Fruit fly (Drosophila melanogaster) whole organism, embryonic: ENCODE results near the gene hob.

Experiments used
- Atf-2 ChIP-seq: fragments of 200-800 bp; sonication (Bioruptor generic); optimal IDR thresholded peaks from 2 replicates; lab custom pipeline; 2016; ENCODE audit warnings: missing biosample characterization, missing genetic modification characterization
- B-H2 ChIP-seq: fragments of 200-800 bp; sonication (Bioruptor generic); optimal IDR thresholded peaks from 2 replicates; lab custom pipeline; 2018; ENCODE audit warnings: missing biosample characterization, mild to moderate bottlenecking, missing genetic modification characterization
- CG12219 ChIP-seq: fragments of 200-800 bp; sonication (Bioruptor generic); optimal IDR thresholded peaks from 3 replicates; lab custom pipeline; 2018; ENCODE audit warnings: missing biosample characterization, mild to moderate bottlenecking, missing genetic modification characterization
- CG12659 ChIP-seq: fragments of 200-800 bp; sonication (Bioruptor generic); optimal IDR thresholded peaks from 3 replicates; lab custom pipeline; 2017; ENCODE audit warnings: mild to moderate bottlenecking, missing biosample characterization, missing genetic modification reagents, missing genetic modification characterization
- CG13624 ChIP-seq: fragments of 200-800 bp; sonication (Bioruptor generic); optimal IDR thresholded peaks from 2 replicates; lab custom pipeline; 2016; ENCODE audit warnings: missing biosample characterization, missing genetic modification characterization
- CG14014 ChIP-seq: fragments of 200-800 bp; sonication (Bioruptor generic); IDR thresholded peaks from 2 replicates; pipeline ENCODE4 v1.3.6; 2022; ENCODE audit warnings: missing biosample characterization, missing genetic modification characterization
- CG15269 ChIP-seq: fragments of 200-800 bp; sonication (Bioruptor generic); optimal IDR thresholded peaks from 2 replicates; lab custom pipeline; 2018; ENCODE audit warnings: missing biosample characterization, mild to moderate bottlenecking, missing genetic modification characterization, moderate library complexity
- CG1647 ChIP-seq: fragments of 200-800 bp; sonication (Bioruptor generic); optimal IDR thresholded peaks from 3 replicates; lab custom pipeline; 2016; ENCODE audit warnings: missing biosample characterization, missing genetic modification characterization
- CG16813 ChIP-seq: fragments of 200-800 bp; sonication (Bioruptor generic); IDR thresholded peaks from 3 replicates; pipeline ENCODE4 v1.3.6; 2022; ENCODE audit warnings: missing biosample characterization, missing genetic modification characterization; ENCODE audit not compliant: partially characterized antibody
- CG2199 ChIP-seq: fragments of 200-800 bp; sonication (Bioruptor generic); IDR thresholded peaks from 3 replicates; pipeline ENCODE4 v1.3.6; 2022; ENCODE audit warnings: missing biosample characterization, missing genetic modification characterization
- CG2712 ChIP-seq: fragments of 200-800 bp; optimal IDR thresholded peaks from 3 replicates; lab custom pipeline; 2019; ENCODE audit warnings: missing biosample characterization, mild to moderate bottlenecking, missing genetic modification characterization, moderate library complexity
- CG33213 ChIP-seq: fragments of 200-800 bp; sonication (Bioruptor generic); optimal IDR thresholded peaks from 3 replicates; lab custom pipeline; 2016; ENCODE audit warnings: missing biosample characterization, missing genetic modification characterization
- CG34376 ChIP-seq: fragments of 200-800 bp; sonication (Bioruptor generic); optimal IDR thresholded peaks from 2 replicates; lab custom pipeline; 2018; ENCODE audit warnings: missing biosample characterization, mild to moderate bottlenecking, missing genetic modification characterization
- CG3995 ChIP-seq: fragments of 200-800 bp; sonication (Bioruptor generic); optimal IDR thresholded peaks from 3 replicates; lab custom pipeline; 2016; ENCODE audit warnings: missing biosample characterization, missing genetic modification characterization
- CG5180 ChIP-seq: fragments of 200-800 bp; sonication (Bioruptor generic); optimal IDR thresholded peaks from 3 replicates; lab custom pipeline; 2017; ENCODE audit warnings: missing biosample characterization, missing genetic modification characterization, mild to moderate bottlenecking, moderate library complexity, missing genetic modification reagents
- CG8290 ChIP-seq, 3 experiments: fragments of 200-800 bp; sonication (Bioruptor generic); optimal IDR thresholded peaks; 2 replicates each; lab custom pipeline; 2016 to 2019; ENCODE audit warnings: missing biosample characterization in 3 of 3, missing genetic modification characterization in 3 of 3, mild to moderate bottlenecking in 2 of 3, moderate library complexity in 1 of 3
- CG8359 ChIP-seq: fragments of 200-800 bp; sonication (Bioruptor generic); optimal IDR thresholded peaks from 2 replicates; lab custom pipeline; 2017; ENCODE audit warnings: missing biosample characterization, mild to moderate bottlenecking, missing genetic modification characterization, borderline replicate concordance
- CHES-1-like ChIP-seq: fragments of 200-800 bp; sonication (Bioruptor generic); optimal IDR thresholded peaks from 2 replicates; lab custom pipeline; 2016; ENCODE audit warnings: missing biosample characterization, missing genetic modification characterization
- Deaf1 ChIP-seq: fragments of 200-800 bp; optimal IDR thresholded peaks from 3 replicates; lab custom pipeline; 2019; ENCODE audit warnings: missing biosample characterization, mild to moderate bottlenecking, missing genetic modification characterization, moderate library complexity
- Doc3 ChIP-seq: fragments of 200-800 bp; sonication (Bioruptor generic); IDR thresholded peaks from 3 replicates; pipeline ENCODE4 v1.3.6; 2022; ENCODE audit warnings: missing biosample characterization, missing genetic modification characterization; ENCODE audit not compliant: partially characterized antibody
- HmgD ChIP-seq: fragments of 200-800 bp; sonication (Bioruptor generic); optimal IDR thresholded peaks from 3 replicates; lab custom pipeline; 2016; ENCODE audit warnings: missing biosample characterization, missing genetic modification characterization
- Lhr ChIP-seq: fragments of 200-800 bp; sonication (Bioruptor generic); optimal IDR thresholded peaks from 3 replicates; lab custom pipeline; 2017; ENCODE audit warnings: mild to moderate bottlenecking, missing biosample characterization, missing genetic modification reagents, missing genetic modification characterization
- Lpt ChIP-seq: fragments of >200 bp; optimal IDR thresholded peaks from 2 replicates; lab custom pipeline; 2018; ENCODE audit warnings: missing biosample characterization, missing genetic modification characterization
- Myb ChIP-seq: fragments of 200-800 bp; sonication (Bioruptor generic); optimal IDR thresholded peaks from 2 replicates; lab custom pipeline; 2016; ENCODE audit warnings: missing biosample characterization, missing genetic modification characterization
- Oaz ChIP-seq: fragments of 200-800 bp; sonication (Bioruptor generic); IDR thresholded peaks from 2 replicates; pipeline ENCODE4 v1.3.6; 2022; ENCODE audit warnings: missing biosample characterization, missing genetic modification characterization
- Oli ChIP-seq: fragments of 200-800 bp; sonication (Bioruptor generic); optimal IDR thresholded peaks from 2 replicates; lab custom pipeline; 2018; ENCODE audit warnings: missing biosample characterization, mild to moderate bottlenecking, missing genetic modification characterization, moderate library complexity
- Rfx ChIP-seq: fragments of 200-800 bp; sonication (Bioruptor generic); IDR thresholded peaks from 2 replicates; pipeline ENCODE4 v1.3.6; 2022; ENCODE audit warnings: missing biosample characterization, missing genetic modification characterization
- Spps ChIP-seq: fragments of 200-800 bp; sonication (Bioruptor generic); optimal IDR thresholded peaks from 2 replicates; lab custom pipeline; 2018; ENCODE audit warnings: missing biosample characterization, mild to moderate bottlenecking, missing genetic modification characterization
- Sry-β ChIP-seq: fragments of 200-800 bp; sonication (Bioruptor generic); optimal IDR thresholded peaks from 2 replicates; lab custom pipeline; 2018; ENCODE audit warnings: missing biosample characterization, mild to moderate bottlenecking, missing genetic modification characterization, moderate library complexity
- Stat92E ChIP-seq, 3 experiments: fragments of >200 bp in 2 of 3; fragments of 200-800 bp in 1 of 3; sonication (Bioruptor generic) in 1 of 3; optimal IDR thresholded peaks; 2 replicates each; lab custom pipeline; 2017 to 2019; ENCODE audit warnings: missing biosample characterization in 3 of 3, missing genetic modification characterization in 3 of 3, mild to moderate bottlenecking in 1 of 3, moderate library complexity in 1 of 3
- abd-A ChIP-seq: fragments of 200-800 bp; sonication (Bioruptor generic); optimal IDR thresholded peaks from 3 replicates; lab custom pipeline; 2019; ENCODE audit warnings: missing biosample characterization, mild to moderate bottlenecking, missing genetic modification characterization, moderate library complexity
- dimm ChIP-seq: fragments of 200-800 bp; sonication (Bioruptor generic); IDR thresholded peaks from 2 replicates; pipeline ENCODE4 v1.3.6; 2022; ENCODE audit warnings: missing biosample characterization, missing genetic modification characterization
- dpn ChIP-seq, 2 experiments: fragments of 200-800 bp; sonication (Bioruptor generic); optimal IDR thresholded peaks; 3 replicates each; lab custom pipeline; 2016; ENCODE audit warnings: missing biosample characterization in 2 of 2, missing genetic modification characterization in 2 of 2
- gcm ChIP-seq: fragments of 200-800 bp; sonication (Bioruptor generic); optimal IDR thresholded peaks from 2 replicates; lab custom pipeline; 2019; ENCODE audit warnings: missing biosample characterization, mild to moderate bottlenecking, missing genetic modification characterization, moderate library complexity
- gcm2 ChIP-seq: fragments of 200-800 bp; sonication (Bioruptor generic); optimal IDR thresholded peaks from 2 replicates; lab custom pipeline; 2016; ENCODE audit warnings: missing biosample characterization, missing genetic modification characterization
- gt ChIP-seq: fragments of 200-800 bp; sonication (Bioruptor generic); IDR thresholded peaks from 2 replicates; pipeline ENCODE4 v1.3.6; 2022; ENCODE audit warnings: missing biosample characterization, missing genetic modification characterization
- kni ChIP-seq: fragments of 200-800 bp; sonication (Bioruptor generic); optimal IDR thresholded peaks from 3 replicates; lab custom pipeline; 2017; ENCODE audit warnings: mild to moderate bottlenecking, missing biosample characterization, missing genetic modification reagents, missing genetic modification characterization
- lola ChIP-seq, 3 experiments: fragments of >200 bp in 2 of 3; fragments of 200-800 bp in 1 of 3; sonication (Bioruptor generic) in 1 of 3; optimal IDR thresholded peaks; 2 replicates each; lab custom pipeline; 2017 to 2019; ENCODE audit warnings: missing biosample characterization in 3 of 3, missing genetic modification characterization in 3 of 3, mild to moderate bottlenecking in 1 of 3, moderate library complexity in 1 of 3
- odd ChIP-seq: fragments of 200-800 bp; sonication (Bioruptor generic); optimal IDR thresholded peaks from 2 replicates; lab custom pipeline; 2017; ENCODE audit warnings: missing biosample characterization, mild to moderate bottlenecking, missing genetic modification characterization
- p53 ChIP-seq: fragments of 200-800 bp; sonication (Bioruptor generic); optimal IDR thresholded peaks from 2 replicates; lab custom pipeline; 2016; ENCODE audit warnings: missing biosample characterization, missing genetic modification characterization
- pb ChIP-seq: fragments of 200-800 bp; sonication (Bioruptor generic); optimal IDR thresholded peaks from 3 replicates; lab custom pipeline; 2016; ENCODE audit warnings: missing biosample characterization, missing genetic modification characterization
- phol ChIP-seq: fragments of 200-800 bp; sonication (Bioruptor generic); optimal IDR thresholded peaks from 3 replicates; lab custom pipeline; 2018; ENCODE audit warnings: missing biosample characterization, mild to moderate bottlenecking, missing genetic modification characterization, moderate library complexity
- row ChIP-seq: fragments of 200-800 bp; sonication (Bioruptor generic); IDR thresholded peaks from 3 replicates; pipeline ENCODE4 v1.3.6; 2022; ENCODE audit warnings: missing biosample characterization, missing genetic modification characterization
- run ChIP-seq: fragments of 200-800 bp; sonication (Bioruptor generic); optimal IDR thresholded peaks from 3 replicates; lab custom pipeline; 2018; ENCODE audit warnings: missing biosample characterization, mild to moderate bottlenecking, missing genetic modification characterization
- sens ChIP-seq: fragments of 200-800 bp; sonication (Bioruptor generic); peaks from one replicate; lab custom pipeline; 2016; ENCODE audit warnings: missing biosample characterization, missing genetic modification characterization
- sna ChIP-seq: fragments of 200-800 bp; sonication (Bioruptor generic); IDR thresholded peaks from 2 replicates; pipeline ENCODE4 v1.3.6; 2022; ENCODE audit warnings: missing biosample characterization, missing genetic modification characterization; ENCODE audit not compliant: partially characterized antibody
- wek ChIP-seq: fragments of 200-800 bp; sonication (Bioruptor generic); optimal IDR thresholded peaks from 3 replicates; lab custom pipeline; 2018; ENCODE audit warnings: missing biosample characterization, mild to moderate bottlenecking, missing genetic modification characterization, moderate library complexity

hob gene

dm6 chr3L:3224740-3225719 lies 6.3 kb upstream of the hob start, which contains the start of gene Larp4B (continued):
- no peak for TF ChIP-seq CG15269 (tag; lab: Kevin White, UChicago)
- peak; percentile 35 for TF ChIP-seq HmgD (GFP tag; lab: Kevin White, UChicago)
- TF ChIP-seq odd (GFP tag; lab: Kevin White, UChicago), result no peak
- no peak for TF ChIP-seq wek
- no peak for TF ChIP-seq Atf-2 (GFP tag; lab: Kevin White, UChicago)
- peak; percentile 72 for TF ChIP-seq CG16813
- no peak for TF ChIP-seq Lpt (GFP tag; lab: Kevin White, UChicago)
- no peak for TF ChIP-seq Spps (tag; lab: Kevin White, UChicago)
- peak; percentile 54 for TF ChIP-seq phol
- peak; percentile 51 for TF ChIP-seq p53
- TF ChIP-seq abd-A, result no peak
- TF ChIP-seq CG33213 (GFP tag; lab: Kevin White, UChicago), result peak; percentile 80
- no peak for TF ChIP-seq CG1647
- TF ChIP-seq gcm, result no peak
- no peak for TF ChIP-seq Sry-β (GFP tag; lab: Kevin White, UChicago)
- peak; percentile 4 for TF ChIP-seq CG8290 (GFP tag; optimal IDR thresholded peaks at IDR 0.05; lab: Kevin White, UChicago)
- no peak for TF ChIP-seq CG8290 (tag; optimal IDR thresholded peaks at IDR 0.05; lab: Kevin White, UChicago)
- TF ChIP-seq sna (GFP tag; lab: Robert Waterston, UW), result peak; percentile 66
- TF ChIP-seq kni (GFP tag; lab: Kevin White, UChicago), result no peak
- no peak for TF ChIP-seq dpn (GFP tag; optimal IDR thresholded peaks at IDR 0.05; lab: Kevin White, UChicago)
- 0 out of 2 replicates have a peak, but pooled peaks have one; percentile 27 for TF ChIP-seq CG14014
- TF ChIP-seq Doc3 (GFP tag; lab: Robert Waterston, UW), result peak; percentile 77
- 0 out of 3 replicates have a peak, but pooled peaks have one; percentile 17 for TF ChIP-seq CG2199
- TF ChIP-seq dimm (GFP tag; lab: Robert Waterston, UW), result no peak
- no peak for TF ChIP-seq CG12219 (GFP tag; lab: Kevin White, UChicago)
- TF ChIP-seq Rfx, result peak; percentile 45
- no peak for TF ChIP-seq lola (GFP tag; optimal IDR thresholded peaks at IDR 0.05; lab: Kevin White, UChicago)
- no peak for TF ChIP-seq Deaf1 (tag; lab: Kevin White, UChicago)
- no peak for TF ChIP-seq gt (GFP tag; lab: Robert Waterston, UW)
- TF ChIP-seq CHES-1-like (GFP tag; lab: Kevin White, UChicago), result peak; percentile 25
- peak; percentile 28 for TF ChIP-seq B-H2 (GFP tag; lab: Kevin White, UChicago)
- no peak for TF ChIP-seq CG34376 (GFP tag; lab: Kevin White, UChicago)
- no peak for TF ChIP-seq gcm2 (GFP tag; lab: Kevin White, UChicago)
- peak; percentile 27 for TF ChIP-seq CG12659 (GFP tag; lab: Kevin White, UChicago)
- TF ChIP-seq pb, result no peak
- peak; percentile 58 for TF ChIP-seq CG13624 (GFP tag; lab: Kevin White, UChicago)
- no peak for TF ChIP-seq CG8359 (GFP tag; lab: Kevin White, UChicago)
- no peak for TF ChIP-seq Oaz
- no peak for TF ChIP-seq run (tag; lab: Kevin White, UChicago)
- peak; percentile 90 for TF ChIP-seq Myb (GFP tag; lab: Kevin White, UChicago)
- no peak for TF ChIP-seq Oli (tag; lab: Kevin White, UChicago)
- TF ChIP-seq CG5180, result no peak
- no peak for TF ChIP-seq Stat92E (GFP tag; optimal IDR thresholded peaks at IDR 0.05; lab: Kevin White, UChicago)
- peak; percentile 62 for TF ChIP-seq row (GFP tag; lab: Robert Waterston, UW)
- TF ChIP-seq CG3995 (GFP tag; lab: Kevin White, UChicago), result peak; percentile 73
- TF ChIP-seq Lhr (GFP tag; lab: Kevin White, UChicago), result peak; percentile 78
- TF ChIP-seq CG2712 (tag; lab: Kevin White, UChicago), result peak; percentile 19
- peak; percentile 80 for TF ChIP-seq sens (GFP tag; lab: Kevin White, UChicago)
